Worm (Caenorhabditis elegans) whole organism, early embryonic: ENCODE measurements around the gene B0001.7.
A peak's percentile ranks its signal among the peaks of the same experiment; 100 is the strongest.

ENCODE experiments used
- B0310.2 ChIP-seq: sonication (generic microtip); optimal IDR thresholded peaks from 2 replicates; lab custom pipeline; 2016; ENCODE audit warnings: mild to moderate bottlenecking, missing genetic modification characterization, missing compliant biosample characterization
- F13C5.2 ChIP-seq: sonication (generic microtip); optimal IDR thresholded peaks from 2 replicates; lab custom pipeline; 2017; ENCODE audit warnings: mild to moderate bottlenecking, missing genetic modification characterization, inconsistent platforms, missing compliant biosample characterization
- aly-1 ChIP-seq: sonication (generic microtip); optimal IDR thresholded peaks from 2 replicates; lab custom pipeline; 2016; ENCODE audit warnings: missing genetic modification characterization, missing compliant biosample characterization
- ama-1 ChIP-seq: fragments of 150-350 bp; optimal IDR thresholded peaks from 2 replicates; lab custom pipeline; 2014
- ceh-13 ChIP-seq: fragments of 200-800 bp; sonication (Bioruptor generic); optimal IDR thresholded peaks from 2 replicates; lab custom pipeline; 2018; ENCODE audit warnings: mild to moderate bottlenecking, missing genetic modification characterization, missing compliant biosample characterization
- ceh-36 ChIP-seq: sonication (generic microtip); optimal IDR thresholded peaks from 2 replicates; lab custom pipeline; 2016; ENCODE audit warnings: missing genetic modification characterization, inconsistent platforms, missing compliant biosample characterization
- ets-7 ChIP-seq: sonication (generic microtip); optimal IDR thresholded peaks from 2 replicates; lab custom pipeline; 2016; ENCODE audit warnings: missing genotype, missing genetic modification characterization, missing compliant biosample characterization
- flt-1 ChIP-seq: fragments of 200-800 bp; sonication (Bioruptor generic); IDR thresholded peaks from 2 replicates; pipeline ENCODE4 v1.3.6; 2022; ENCODE audit warnings: missing genetic modification characterization, missing compliant biosample characterization
- hmbx-1 ChIP-seq: sonication (generic microtip); optimal IDR thresholded peaks from 2 replicates; lab custom pipeline; 2016; ENCODE audit warnings: mild to moderate bottlenecking, missing genetic modification characterization, missing compliant biosample characterization
- hmg-4 ChIP-seq: fragments of 200-800 bp; sonication (Bioruptor generic); optimal IDR thresholded peaks from 2 replicates; lab custom pipeline; 2018; ENCODE audit warnings: mild to moderate bottlenecking, missing genetic modification characterization, missing compliant biosample characterization
- hnd-1 ChIP-seq: sonication (generic microtip); optimal IDR thresholded peaks from 2 replicates; lab custom pipeline; 2016; ENCODE audit warnings: missing genetic modification characterization, missing compliant biosample characterization
- pes-1 ChIP-seq: fragments of 200-800 bp; sonication (Bioruptor generic); IDR thresholded peaks from 2 replicates; pipeline ENCODE4 v1.3.6; 2022; ENCODE audit warnings: missing genetic modification reagents, missing genetic modification characterization, missing compliant biosample characterization
- scrt-1 ChIP-seq: fragments of 200-800 bp; sonication (Bioruptor generic); IDR thresholded peaks from 2 replicates; pipeline ENCODE4 v1.3.6; 2022; ENCODE audit warnings: missing genetic modification characterization, missing compliant biosample characterization
- sea-1 ChIP-seq: fragments of 200-800 bp; sonication (Bioruptor generic); conservative IDR thresholded peaks from 2 replicates; pipeline ENCODE4 v1.3.6; 2022; ENCODE audit warnings: missing genetic modification characterization, missing compliant biosample characterization
- tbx-11 ChIP-seq: fragments of 200-800 bp; sonication (Bioruptor generic); IDR thresholded peaks from 2 replicates; pipeline ENCODE4 v1.3.6; 2022; ENCODE audit warnings: missing genetic modification characterization, missing compliant biosample characterization
- tbx-37 ChIP-seq: fragments of 200-800 bp; sonication (Bioruptor generic); conservative IDR thresholded peaks from 2 replicates; pipeline ENCODE4 v1.3.6; 2022; ENCODE audit warnings: missing genetic modification reagents, missing genetic modification characterization, missing compliant biosample characterization
- tra-4 ChIP-seq: sonication (generic microtip); optimal IDR thresholded peaks from 2 replicates; lab custom pipeline; 2017; ENCODE audit warnings: missing genetic modification characterization, missing compliant biosample characterization

Gene B0001.7

DNA sequence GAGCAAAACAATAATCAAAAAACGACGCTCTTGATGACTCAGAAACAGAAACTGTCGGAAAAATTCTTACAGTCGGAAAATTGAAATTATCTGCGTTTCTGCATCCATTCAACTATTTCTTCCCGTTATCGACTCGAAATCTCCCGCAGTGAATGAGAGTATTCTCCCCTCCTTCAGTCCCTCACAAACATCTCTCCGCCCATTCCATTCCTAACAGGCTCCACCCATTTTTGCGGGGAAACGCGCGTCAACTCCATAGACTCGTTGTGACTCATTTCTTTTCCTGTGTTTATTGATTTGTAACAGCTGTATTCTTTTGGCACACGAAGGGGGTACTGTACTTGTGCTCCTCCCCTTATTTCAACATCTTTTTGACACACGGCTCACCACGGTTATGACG lies 26.2 kb downstream of the B0001.7 start:
- TF ChIP-seq tra-4 (tag; lab: Kevin White, UChicago) (no peak), pes-1 (GFP tag; lab: Robert Waterston, UW) (no peak), hmg-4 (GFP tag; lab: Kevin White, UChicago) (no peak), tbx-37 (GFP tag; lab: Robert Waterston, UW) (no peak), ets-7 (no peak), hnd-1 (tag; lab: Kevin White, UChicago) (no peak), hmbx-1 (tag; lab: Kevin White, UChicago) (no peak), flt-1 (GFP tag; lab: Robert Waterston, UW) (no peak), sea-1 (GFP tag; lab: Robert Waterston, UW) (no peak), F13C5.2 (tag; lab: Kevin White, UChicago) (no peak), tbx-11 (GFP tag; lab: Robert Waterston, UW) (no peak), ama-1 (no peak)

DNA sequence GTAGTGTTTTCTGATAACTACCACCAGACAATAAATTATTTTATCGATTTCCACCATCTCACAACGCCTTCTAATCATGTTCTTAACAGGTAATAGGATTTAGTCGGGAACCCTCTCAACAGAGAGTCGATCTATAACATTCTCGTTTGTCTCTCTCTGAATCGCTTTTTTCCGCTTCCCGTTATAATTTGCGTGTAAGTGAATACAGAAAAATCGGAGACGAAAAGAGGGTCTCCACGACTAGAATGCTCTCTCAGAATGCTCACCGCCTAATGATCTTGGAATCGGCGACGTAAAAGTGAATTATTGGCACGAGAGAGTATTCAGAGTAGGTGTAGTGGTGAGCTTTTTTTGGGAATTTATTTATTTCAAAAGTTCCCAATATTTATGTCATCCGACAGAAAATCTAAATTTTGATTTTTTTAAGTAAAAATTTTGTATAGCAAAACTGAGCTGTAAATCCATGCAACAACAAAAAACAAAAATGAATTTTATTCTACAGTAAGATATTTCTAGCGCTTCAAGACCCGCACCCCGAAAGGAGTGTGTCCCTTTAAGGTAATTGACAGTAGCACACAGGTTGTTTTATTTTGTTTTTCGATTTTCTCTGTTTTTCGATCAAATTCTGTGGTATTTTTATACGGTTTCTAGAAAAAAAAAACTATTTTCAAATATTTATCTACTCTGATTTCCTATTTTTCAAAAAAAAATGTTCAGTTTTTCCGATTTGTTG lies 27.1 kb downstream of the B0001.7 start:
- no peak for TF ChIP-seq pes-1 (GFP tag; lab: Robert Waterston, UW)
- no peak for TF ChIP-seq ceh-36 (tag; lab: Kevin White, UChicago)
- TF ChIP-seq tra-4 (tag; lab: Kevin White, UChicago) = no peak
- no peak for TF ChIP-seq flt-1 (GFP tag; lab: Robert Waterston, UW)
- TF ChIP-seq tbx-37 (GFP tag; lab: Robert Waterston, UW) = no peak
- no peak for TF ChIP-seq scrt-1 (GFP tag; lab: Robert Waterston, UW)
- TF ChIP-seq F13C5.2 (tag; lab: Kevin White, UChicago) = no peak
- TF ChIP-seq hmg-4 (GFP tag; lab: Kevin White, UChicago) = no peak
- TF ChIP-seq hnd-1 (tag; lab: Kevin White, UChicago) = no peak
- TF ChIP-seq tbx-11 (GFP tag; lab: Robert Waterston, UW) = no peak
- TF ChIP-seq aly-1 (tag; lab: Kevin White, UChicago) = no peak
- TF ChIP-seq hmbx-1 (tag; lab: Kevin White, UChicago) = no peak
- no peak for TF ChIP-seq ama-1
- TF ChIP-seq ceh-13 = no peak
- no peak for TF ChIP-seq ets-7

DNA sequence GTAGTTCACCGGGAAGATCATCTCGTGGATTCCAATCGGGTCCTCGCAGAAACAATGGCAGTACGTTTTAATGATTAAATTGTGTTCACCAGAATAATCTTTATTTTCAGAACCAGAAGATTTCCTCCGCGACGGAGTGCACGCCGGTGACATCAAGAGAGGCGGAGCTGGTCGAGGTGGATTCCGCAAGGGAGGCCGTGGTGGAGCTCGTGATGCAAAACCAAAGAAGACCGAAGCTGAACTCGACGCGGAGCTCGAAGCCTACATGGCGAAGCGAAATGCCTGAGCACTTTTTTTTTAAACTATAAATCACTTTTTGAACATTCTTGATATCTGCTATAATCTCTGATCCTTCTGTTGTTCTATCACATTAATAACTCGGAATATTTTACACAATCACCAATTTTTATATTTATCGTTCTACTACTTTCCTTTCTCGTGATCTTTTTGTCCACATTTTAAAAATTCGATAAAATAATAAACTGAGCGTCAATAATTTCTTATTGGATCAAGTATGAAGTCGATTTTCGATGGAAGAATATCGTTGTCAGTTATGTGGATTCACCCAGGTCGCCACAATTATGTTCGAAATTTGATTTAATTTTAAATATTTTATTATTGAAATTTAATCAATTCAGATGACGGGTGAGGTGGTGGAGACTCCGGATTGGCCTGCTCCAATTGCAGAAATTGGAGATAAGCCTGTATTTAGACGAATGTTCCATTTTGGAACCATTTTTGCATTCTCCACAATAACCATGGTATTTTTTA lies 29.5 kb downstream of the B0001.7 start, which contains the start of gene dhhc-6:
Gene dhhc-6 (plus strand): TSS at position 639 of the 771 bp plus-strand sequence.
- TF ChIP-seq ceh-36 (tag; lab: Kevin White, UChicago) (no peak), aly-1 (tag; lab: Kevin White, UChicago) (no peak), F13C5.2 (tag; lab: Kevin White, UChicago) (no peak)

DNA sequence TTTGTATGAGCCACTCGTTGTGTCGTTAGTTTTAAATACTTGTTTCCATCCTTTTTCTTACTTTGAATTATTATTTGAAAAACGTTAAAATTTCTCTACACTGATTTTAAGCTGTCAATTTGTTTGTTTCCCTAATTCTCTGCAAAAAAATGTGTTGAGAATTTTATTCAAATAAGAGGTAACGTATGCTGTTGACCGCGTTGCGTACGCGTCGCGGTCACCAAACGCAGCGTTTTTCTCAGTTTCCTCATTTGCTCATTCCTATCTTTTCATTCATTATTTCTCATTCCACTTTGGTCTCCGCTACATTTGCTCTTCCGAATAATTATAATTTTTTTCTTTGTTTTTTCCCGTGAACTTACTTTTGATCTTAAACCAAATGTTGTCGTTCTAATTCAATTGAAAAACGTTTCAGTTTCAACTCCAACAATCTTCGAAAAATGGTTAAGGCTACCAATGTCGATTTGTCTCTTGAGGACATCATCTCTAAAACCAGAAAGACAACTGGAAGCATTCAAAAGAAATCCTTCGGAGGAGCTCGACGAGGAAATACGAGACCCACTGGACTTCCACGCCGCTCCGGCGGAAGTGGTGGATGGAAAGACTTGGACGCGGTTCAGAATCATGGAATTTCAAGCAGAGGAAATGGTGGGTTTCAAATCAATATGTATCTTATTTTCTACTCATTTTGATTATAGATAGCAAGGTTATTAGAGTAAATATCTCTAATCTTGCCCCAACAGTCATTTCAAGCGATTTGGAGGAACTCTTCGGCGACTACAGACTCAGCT lies 31.0 kb downstream of the B0001.7 start, which contains the start of gene aly-3:
Gene aly-3 (plus strand): TSS at position 409 of the 791 bp plus-strand sequence.
- no peak for TF ChIP-seq tra-4 (tag; lab: Kevin White, UChicago)
- peak; percentile 19 for TF ChIP-seq F13C5.2 (tag; lab: Kevin White, UChicago)

DNA sequence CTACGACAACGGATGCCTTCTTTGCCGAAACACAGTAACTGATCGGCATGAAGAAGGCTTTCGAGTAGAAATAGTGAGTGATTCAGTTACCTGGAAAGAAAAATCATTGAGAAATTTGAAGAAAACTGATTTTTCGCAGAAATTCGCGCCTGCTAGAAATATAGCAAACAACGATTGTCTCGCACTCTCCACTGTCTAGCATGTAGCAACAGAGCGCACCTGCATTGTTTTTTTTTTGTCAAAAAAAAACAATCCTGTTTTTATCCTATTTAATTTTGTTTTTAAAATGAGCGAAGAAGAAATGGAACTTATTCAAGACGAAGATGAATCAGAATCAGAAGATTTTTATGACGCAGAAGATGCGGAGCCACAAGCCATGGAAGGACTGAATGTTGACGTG lies 33.0 kb downstream of the B0001.7 start, which contains the start of the genes ddb-1 and M18.6:
Gene ddb-1 (minus strand): TSS at position 90 of the 400 bp plus-strand sequence.
Gene M18.6 (plus strand): TSS at position 235 of the 400 bp plus-strand sequence.
- TF ChIP-seq ets-7 = no peak
- TF ChIP-seq hnd-1 (tag; lab: Kevin White, UChicago) = no peak
- no peak for TF ChIP-seq tbx-37 (GFP tag; lab: Robert Waterston, UW)
- no peak for TF ChIP-seq scrt-1 (GFP tag; lab: Robert Waterston, UW)
- TF ChIP-seq F13C5.2 (tag; lab: Kevin White, UChicago) = no peak

DNA sequence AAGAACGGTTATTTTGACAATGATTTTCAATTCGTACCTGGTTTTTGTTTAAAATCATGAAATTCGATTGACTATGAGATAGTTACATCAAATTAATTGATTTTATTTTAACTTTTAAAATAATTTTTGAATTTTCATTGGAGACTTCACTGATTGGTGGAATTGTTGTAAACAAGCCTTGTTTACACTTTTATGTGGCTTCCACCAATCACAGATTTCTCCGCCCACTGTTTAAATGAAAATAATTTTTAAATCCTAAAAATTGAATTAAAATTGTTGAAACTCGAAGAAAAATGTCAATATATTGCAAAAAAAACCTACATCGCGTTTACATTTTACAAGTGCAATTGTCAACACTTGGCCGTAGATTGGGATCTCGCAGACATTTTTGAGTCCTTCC lies 33.5 kb downstream of the B0001.7 start:
- TF ChIP-seq hmbx-1 (tag; lab: Kevin White, UChicago) (no peak), B0310.2 (tag; lab: Kevin White, UChicago) (no peak), ceh-13 (no peak), F13C5.2 (tag; lab: Kevin White, UChicago) (no peak), ama-1 (no peak), sea-1 (GFP tag; lab: Robert Waterston, UW) (no peak), hnd-1 (tag; lab: Kevin White, UChicago) (no peak), tbx-11 (GFP tag; lab: Robert Waterston, UW) (no peak)

DNA sequence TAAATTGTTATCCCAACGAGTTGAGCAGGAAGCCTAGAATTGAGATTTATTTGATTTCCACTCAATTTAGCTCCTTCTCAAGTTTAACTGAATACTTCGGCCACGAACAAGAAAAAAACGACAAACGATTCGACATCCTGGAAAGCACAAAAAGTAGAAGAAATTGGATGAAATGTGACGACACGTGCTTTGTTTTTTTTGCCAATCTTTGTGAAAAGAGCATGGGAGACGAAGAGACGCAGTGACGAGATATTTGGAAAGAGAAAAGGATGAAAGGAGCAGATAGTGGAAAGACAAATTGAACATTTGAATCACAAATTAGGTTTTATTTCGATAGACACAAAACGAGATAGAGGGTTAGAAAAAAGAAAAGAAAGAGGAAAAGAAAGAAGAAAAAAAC lies 39.5 kb downstream of the B0001.7 start:
- TF ChIP-seq pes-1 (GFP tag; lab: Robert Waterston, UW) = no peak
- TF ChIP-seq ets-7 = no peak
- no peak for TF ChIP-seq hnd-1 (tag; lab: Kevin White, UChicago)
- no peak for TF ChIP-seq scrt-1 (GFP tag; lab: Robert Waterston, UW)
- no peak for TF ChIP-seq flt-1 (GFP tag; lab: Robert Waterston, UW)
- no peak for TF ChIP-seq hmg-4 (GFP tag; lab: Kevin White, UChicago)
- TF ChIP-seq sea-1 (GFP tag; lab: Robert Waterston, UW) = no peak
- TF ChIP-seq B0310.2 (tag; lab: Kevin White, UChicago) = no peak
- TF ChIP-seq aly-1 (tag; lab: Kevin White, UChicago) = no peak
